Fruit fly (Drosophila melanogaster) whole organism, embryonic: Measurements from ENCODE around the gene Tsp74F.

Source experiments
- Atf6 ChIP-seq: fragments of 200-800 bp; sonication (Bioruptor generic); IDR thresholded peaks from 2 replicates; pipeline ENCODE4 v1.3.6; 2022; ENCODE audit warnings: missing biosample characterization, missing genetic modification characterization
- CG1024 ChIP-seq: fragments of 200-800 bp; sonication (Bioruptor generic); IDR thresholded peaks from 2 replicates; pipeline ENCODE4 v1.3.6; 2022; ENCODE audit warnings: missing biosample characterization, missing genetic modification characterization
- CG11093 ChIP-seq: fragments of 200-800 bp; sonication (Bioruptor generic); IDR thresholded peaks from 3 replicates; pipeline ENCODE4 v1.3.6; 2022; ENCODE audit warnings: missing biosample characterization, missing genetic modification characterization
- CG11696 ChIP-seq: fragments of 200-800 bp; sonication (Bioruptor generic); IDR thresholded peaks from 2 replicates; pipeline ENCODE4 v1.3.6; 2022; ENCODE audit warnings: missing biosample characterization, missing genetic modification characterization
- CG13296 ChIP-seq: fragments of 200-800 bp; sonication (Bioruptor generic); optimal IDR thresholded peaks from 3 replicates; lab custom pipeline; 2018; ENCODE audit warnings: missing biosample characterization, mild to moderate bottlenecking, missing genetic modification characterization
- CG14014 ChIP-seq: fragments of 200-800 bp; sonication (Bioruptor generic); IDR thresholded peaks from 2 replicates; pipeline ENCODE4 v1.3.6; 2022; ENCODE audit warnings: missing biosample characterization, missing genetic modification characterization
- CG14441 ChIP-seq: fragments of 200-800 bp; sonication (Bioruptor generic); IDR thresholded peaks from 2 replicates; pipeline ENCODE4 v1.3.6; 2022; ENCODE audit warnings: missing biosample characterization, missing genetic modification characterization
- CG14667 ChIP-seq: fragments of 200-800 bp; sonication (Bioruptor generic); IDR thresholded peaks from 2 replicates; pipeline ENCODE4 v1.3.6; 2022; ENCODE audit warnings: missing biosample characterization, missing genetic modification characterization
- CG15073 ChIP-seq: fragments of 200-800 bp; sonication (Bioruptor generic); optimal IDR thresholded peaks from 2 replicates; lab custom pipeline; 2016; ENCODE audit warnings: missing biosample characterization, missing genetic modification characterization
- CG1647 ChIP-seq: fragments of 200-800 bp; sonication (Bioruptor generic); optimal IDR thresholded peaks from 3 replicates; lab custom pipeline; 2016; ENCODE audit warnings: missing biosample characterization, missing genetic modification characterization
- CG2120 ChIP-seq: fragments of 200-800 bp; sonication (Bioruptor generic); optimal IDR thresholded peaks from 3 replicates; lab custom pipeline; 2016; ENCODE audit warnings: missing biosample characterization, missing genetic modification characterization
- CG3838 ChIP-seq: fragments of 200-800 bp; sonication (Bioruptor generic); optimal IDR thresholded peaks from 3 replicates; lab custom pipeline; 2016; ENCODE audit warnings: missing biosample characterization, missing genetic modification characterization
- CG3995 ChIP-seq: fragments of 200-800 bp; sonication (Bioruptor generic); optimal IDR thresholded peaks from 3 replicates; lab custom pipeline; 2016; ENCODE audit warnings: missing biosample characterization, missing genetic modification characterization
- CG4404 ChIP-seq: fragments of 200-800 bp; sonication (Bioruptor generic); IDR thresholded peaks from 2 replicates; pipeline ENCODE4 v1.3.6; 2022; ENCODE audit warnings: missing biosample characterization, missing genetic modification characterization
- CG5953 ChIP-seq: fragments of 200-800 bp; sonication (Bioruptor generic); IDR thresholded peaks from 2 replicates; pipeline ENCODE4 v1.3.6; 2022; ENCODE audit warnings: missing biosample characterization, missing genetic modification characterization
- CG6854 ChIP-seq: fragments of 200-800 bp; sonication (Bioruptor generic); optimal IDR thresholded peaks from 3 replicates; lab custom pipeline; 2017; ENCODE audit warnings: missing biosample characterization, mild to moderate bottlenecking, missing genetic modification characterization
- CG7928 ChIP-seq: fragments of 200-800 bp; sonication (Bioruptor generic); optimal IDR thresholded peaks from 2 replicates; lab custom pipeline; 2017; ENCODE audit warnings: missing biosample characterization, mild to moderate bottlenecking, missing genetic modification characterization
- CG8478 ChIP-seq: fragments of >200 bp; optimal IDR thresholded peaks from 2 replicates; lab custom pipeline; 2018
- CG9215 ChIP-seq: fragments of 200-800 bp; sonication (Bioruptor generic); IDR thresholded peaks from 2 replicates; pipeline ENCODE4 v1.3.6; 2022; ENCODE audit warnings: missing biosample characterization, missing genetic modification characterization
- CG9727 ChIP-seq: fragments of 200-800 bp; sonication (Bioruptor generic); optimal IDR thresholded peaks from 3 replicates; lab custom pipeline; 2017; ENCODE audit warnings: missing biosample characterization, mild to moderate bottlenecking, missing genetic modification characterization
- CG9797 ChIP-seq: fragments of 200-800 bp; sonication (Bioruptor generic); optimal IDR thresholded peaks from 3 replicates; lab custom pipeline; 2018; ENCODE audit warnings: missing biosample characterization, mild to moderate bottlenecking, missing genetic modification characterization
- CG9932 ChIP-seq: fragments of 200-800 bp; sonication (Bioruptor generic); IDR thresholded peaks from 2 replicates; pipeline ENCODE4 v1.3.6; 2022; ENCODE audit warnings: missing biosample characterization, missing genetic modification characterization
- CrebB ChIP-seq: fragments of 200-800 bp; sonication (Bioruptor generic); optimal IDR thresholded peaks from 3 replicates; lab custom pipeline; 2018; ENCODE audit warnings: missing biosample characterization, mild to moderate bottlenecking, missing genetic modification characterization
- Doc3 ChIP-seq: fragments of 200-800 bp; sonication (Bioruptor generic); IDR thresholded peaks from 3 replicates; pipeline ENCODE4 v1.3.6; 2022; ENCODE audit warnings: missing biosample characterization, missing genetic modification characterization; ENCODE audit not compliant: partially characterized antibody
- GATAe ChIP-seq: fragments of 200-800 bp; sonication (Bioruptor generic); conservative IDR thresholded peaks from 2 replicates; pipeline ENCODE4 v1.3.6; 2022; ENCODE audit warnings: missing biosample characterization, missing genetic modification characterization
- HLH54F ChIP-seq: fragments of 200-800 bp; sonication (Bioruptor generic); optimal IDR thresholded peaks from 3 replicates; lab custom pipeline; 2016; ENCODE audit warnings: missing biosample characterization, missing genetic modification characterization
- Kr ChIP-seq: fragments of 200-800 bp; sonication (Bioruptor generic); optimal IDR thresholded peaks from 2 replicates; lab custom pipeline; 2017; ENCODE audit warnings: missing biosample characterization, mild to moderate bottlenecking, missing genetic modification characterization
- Myb ChIP-seq: fragments of 200-800 bp; sonication (Bioruptor generic); optimal IDR thresholded peaks from 2 replicates; lab custom pipeline; 2016; ENCODE audit warnings: missing biosample characterization, missing genetic modification characterization
- Oli ChIP-seq: fragments of 200-800 bp; sonication (Bioruptor generic); optimal IDR thresholded peaks from 2 replicates; lab custom pipeline; 2018; ENCODE audit warnings: missing biosample characterization, mild to moderate bottlenecking, missing genetic modification characterization, moderate library complexity
- Optix ChIP-seq: fragments of 200-800 bp; sonication (Bioruptor generic); IDR thresholded peaks from 3 replicates; pipeline ENCODE4 v1.3.6; 2022; ENCODE audit warnings: missing biosample characterization, missing genetic modification characterization
- Stat92E ChIP-seq, 3 experiments: fragments of >200 bp in 2 of 3; fragments of 200-800 bp in 1 of 3; sonication (Bioruptor generic) in 1 of 3; optimal IDR thresholded peaks; 2 replicates each; lab custom pipeline; 2017 to 2019; ENCODE audit warnings: missing biosample characterization in 3 of 3, missing genetic modification characterization in 3 of 3, mild to moderate bottlenecking in 1 of 3, moderate library complexity in 1 of 3
- ase ChIP-seq: fragments of 200-800 bp; sonication (Bioruptor generic); IDR thresholded peaks from 3 replicates; pipeline ENCODE4 v1.3.6; 2022; ENCODE audit warnings: missing biosample characterization, missing genetic modification characterization
- bigmax ChIP-seq: fragments of 200-800 bp; sonication (Bioruptor generic); optimal IDR thresholded peaks from 2 replicates; lab custom pipeline; 2018; ENCODE audit warnings: missing biosample characterization, mild to moderate bottlenecking, missing genetic modification characterization
- croc ChIP-seq: fragments of 200-800 bp; sonication (Bioruptor generic); conservative IDR thresholded peaks from 3 replicates; pipeline ENCODE4 v1.3.6; 2022; ENCODE audit warnings: missing biosample characterization, missing genetic modification characterization
- eve ChIP-seq, 2 experiments: fragments of >200 bp; optimal IDR thresholded peaks; 2 replicates each; lab custom pipeline; 2017; ENCODE audit warnings: missing biosample characterization in 2 of 2, missing genetic modification characterization in 2 of 2
- fu2 ChIP-seq: fragments of 200-800 bp; sonication (Bioruptor generic); optimal IDR thresholded peaks from 2 replicates; lab custom pipeline; 2016; ENCODE audit warnings: missing biosample characterization, missing genetic modification characterization
- gcm ChIP-seq: fragments of 200-800 bp; sonication (Bioruptor generic); optimal IDR thresholded peaks from 2 replicates; lab custom pipeline; 2019; ENCODE audit warnings: missing biosample characterization, mild to moderate bottlenecking, missing genetic modification characterization, moderate library complexity
- gfzf ChIP-seq: fragments of 200-800 bp; sonication (Bioruptor generic); optimal IDR thresholded peaks from 2 replicates; lab custom pipeline; 2016; ENCODE audit warnings: missing biosample characterization, mild to moderate bottlenecking, missing genetic modification characterization, moderate library complexity
- jumu ChIP-seq: fragments of 200-800 bp; sonication (Bioruptor generic); optimal IDR thresholded peaks from 3 replicates; lab custom pipeline; 2016; ENCODE audit warnings: missing biosample characterization, missing genetic modification characterization
- luna ChIP-seq: fragments of 200-800 bp; sonication (Bioruptor generic); optimal IDR thresholded peaks from 2 replicates; lab custom pipeline; 2016; ENCODE audit warnings: missing biosample characterization, missing genetic modification characterization
- mam ChIP-seq: fragments of 200-800 bp; sonication (Bioruptor generic); optimal IDR thresholded peaks from 3 replicates; lab custom pipeline; 2016; ENCODE audit warnings: missing biosample characterization, missing genetic modification characterization
- pum ChIP-seq: fragments of 200-800 bp; sonication (Bioruptor generic); optimal IDR thresholded peaks from 2 replicates; lab custom pipeline; 2016; ENCODE audit warnings: missing biosample characterization, missing genetic modification characterization
- ranshi ChIP-seq: fragments of 200-800 bp; sonication (Bioruptor generic); IDR thresholded peaks from 2 replicates; pipeline ENCODE4 v1.3.6; 2022; ENCODE audit warnings: missing biosample characterization, missing genetic modification characterization
- repo ChIP-seq: fragments of 200-800 bp; sonication (Bioruptor generic); optimal IDR thresholded peaks from 2 replicates; lab custom pipeline; 2016; ENCODE audit warnings: missing biosample characterization, missing genetic modification characterization
- sob ChIP-seq: fragments of 200-800 bp; sonication (Bioruptor generic); IDR thresholded peaks from 2 replicates; pipeline ENCODE4 v1.3.6; 2022; ENCODE audit warnings: missing biosample characterization, missing genetic modification characterization
- stwl ChIP-seq: fragments of 200-800 bp; sonication (Bioruptor generic); optimal IDR thresholded peaks from 3 replicates; lab custom pipeline; 2018; ENCODE audit warnings: missing biosample characterization, mild to moderate bottlenecking, missing genetic modification characterization, moderate library complexity
- tio ChIP-seq: fragments of 200-800 bp; sonication (Bioruptor generic); optimal IDR thresholded peaks from 2 replicates; lab custom pipeline; 2017; ENCODE audit warnings: missing biosample characterization, missing genetic modification characterization, inconsistent platforms
- twi ChIP-seq: fragments of 200-800 bp; optimal IDR thresholded peaks from 2 replicates; lab custom pipeline; 2019; ENCODE audit warnings: missing biosample characterization, mild to moderate bottlenecking, missing genetic modification characterization, moderate library complexity
- tx ChIP-seq: fragments of 200-800 bp; sonication (Bioruptor generic); optimal IDR thresholded peaks from 2 replicates; lab custom pipeline; 2016; ENCODE audit warnings: missing biosample characterization, missing genetic modification characterization
- vnd ChIP-seq: fragments of 200-800 bp; sonication (Bioruptor generic); IDR thresholded peaks from 3 replicates; pipeline ENCODE4 v1.3.6; 2022; ENCODE audit warnings: missing biosample characterization, missing genetic modification characterization; ENCODE audit not compliant: partially characterized antibody

Gene Tsp74F

dm6 chr3L:17856655-17857479 is 38.8 kb downstream of the Tsp74F start, which contains the start of gene CG5535 (continued):
- TF ChIP-seq CG14441 (peak; percentile 76), gfzf (no peak), pum (GFP tag; lab: Kevin White, UChicago) (peak; percentile 12), bigmax (GFP tag; lab: Kevin White, UChicago) (no peak), vnd (GFP tag; lab: Robert Waterston, UW) (no peak), CG1024 (peak; percentile 64; the same call in 1 of the 2 replicates), CG11093 (GFP tag; lab: Robert Waterston, UW) (peak; percentile 67), CG14667 (GFP tag; lab: Robert Waterston, UW) (peak; percentile 49), repo (GFP tag; lab: Kevin White, UChicago) (no peak), HLH54F (peak; percentile 43), CG11696 (GFP tag; lab: Robert Waterston, UW) (0 out of 2 replicates have a peak, but pooled peaks have one; percentile 14), fu2 (GFP tag; lab: Kevin White, UChicago) (peak; percentile 14), ase (GFP tag; lab: Robert Waterston, UW) (peak; percentile 53; the same call in 2 of the 3 replicates), CG7928 (no peak), CG8478 (no peak), CG13296 (peak; percentile 81), croc (GFP tag; lab: Robert Waterston, UW) (peak; percentile 67; the same call in 1 of the 3 replicates), Optix (GFP tag; lab: Robert Waterston, UW) (peak; percentile 28; the same call in 2 of the 3 replicates), luna (no peak), tx (GFP tag; lab: Kevin White, UChicago) (no peak), Oli (tag; lab: Kevin White, UChicago) (peak; percentile 89), Kr (GFP tag; lab: Kevin White, UChicago) (no peak), CG9797 (GFP tag; lab: Kevin White, UChicago) (no peak), Stat92E (GFP tag; optimal IDR thresholded peaks at IDR 0.05; lab: Kevin White, UChicago) (peak in 1 of 3 experiments; percentile 12), CG6854 (GFP tag; lab: Kevin White, UChicago) (peak; percentile 63), sob (GFP tag; lab: Robert Waterston, UW) (peak; percentile 77), CG5953 (GFP tag; lab: Robert Waterston, UW) (peak; percentile 74), CG2120 (GFP tag; lab: Kevin White, UChicago) (peak; percentile 74), CG15073 (GFP tag; lab: Kevin White, UChicago) (no peak), stwl (tag; lab: Kevin White, UChicago) (peak; percentile 20), eve (GFP tag; optimal IDR thresholded peaks at IDR 0.05; lab: Kevin White, UChicago) (no peak), gcm (peak; percentile 68), Doc3 (no peak), mam (peak; percentile 57), CG1647 (peak; percentile 24), GATAe (GFP tag; lab: Robert Waterston, UW) (no peak; the same call in 1 of the 2 replicates), CG4404 (GFP tag; lab: Robert Waterston, UW) (peak; percentile 25; the same call in 1 of the 2 replicates), jumu (GFP tag; lab: Kevin White, UChicago) (peak; percentile 51), CG9727 (GFP tag; lab: Kevin White, UChicago) (peak; percentile 91), CG3995 (GFP tag; lab: Kevin White, UChicago) (no peak), CG3838 (GFP tag; lab: Kevin White, UChicago) (no peak), Myb (GFP tag; lab: Kevin White, UChicago) (peak; percentile 24), ranshi (GFP tag; lab: Robert Waterston, UW) (peak; percentile 48), CG9932 (GFP tag; lab: Robert Waterston, UW) (peak; percentile 64), tio (GFP tag; lab: Kevin White, UChicago) (peak; percentile 94), twi (peak; percentile 71), CG14014 (GFP tag; lab: Robert Waterston, UW) (peak; percentile 80), CG9215 (GFP tag; lab: Robert Waterston, UW) (peak; percentile 58), CrebB (tag; lab: Kevin White, UChicago) (no peak), Atf6 (no peak; the same call in 1 of the 2 replicates)
